Worm (Caenorhabditis elegans): ENCODE measurements around the gene bath-21.

DNA sequence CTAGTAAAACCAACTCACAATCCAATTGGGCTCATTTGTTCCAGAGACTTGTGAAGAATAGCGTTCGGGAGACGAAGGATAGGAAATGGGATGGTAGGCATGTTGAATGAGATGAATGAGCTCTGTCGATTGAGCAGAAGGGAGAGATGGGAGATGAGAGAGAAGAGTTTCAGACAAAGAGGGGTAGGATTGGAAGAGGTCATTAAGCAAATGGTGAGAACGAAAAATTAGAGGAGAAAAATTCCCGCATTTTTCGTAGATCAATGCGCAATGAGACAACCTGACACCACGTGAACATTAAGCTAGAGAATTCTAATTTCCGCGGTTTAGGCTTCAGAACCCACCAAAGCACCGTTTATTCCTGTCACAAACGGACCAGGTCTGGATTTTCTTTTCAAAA, 37.6 kb upstream of the bath-21 start, which contains the start of gene F07E5.13:
- TF ChIP-seq unc-62 (GFP tag; optimal IDR thresholded peaks at IDR 0.05) (no peak), sma-3 (GFP tag; optimal IDR thresholded peaks at IDR 0.05) (no peak)

Measured in whole organism, L2 larva.